Fruit fly (Drosophila melanogaster): ENCODE measurements around the gene CG33223.

Gene CG33223

dm6 chrX:8436656-8437284 is 46.9 kb downstream of the CG33223 start, which contains the start of gene CG1440 (continued):
- TF ChIP-seq Neu2 (GFP tag; optimal IDR thresholded peaks at IDR 0.05; ENCODE audit: borderline replicate concordance), result no peak
- no peak for TF ChIP-seq dan (GFP tag; IDR thresholded peaks at IDR 0.05)
- TF ChIP-seq Dp (GFP tag; optimal IDR thresholded peaks at IDR 0.05), result peak; percentile 62
- no peak for TF ChIP-seq Drgx (GFP tag; IDR thresholded peaks at IDR 0.05)
- no peak for TF ChIP-seq CG11093 (GFP tag; IDR thresholded peaks at IDR 0.05)
- TF ChIP-seq CG10462 (GFP tag; optimal IDR thresholded peaks at IDR 0.05), result no peak
- peak; percentile 29 for TF ChIP-seq CG15601 (tag; optimal IDR thresholded peaks at IDR 0.05)
- no peak for TF ChIP-seq CG10543 (GFP tag; optimal IDR thresholded peaks at IDR 0.05)
- TF ChIP-seq CG4820 (GFP tag; optimal IDR thresholded peaks at IDR 0.05), result no peak
- TF ChIP-seq CG9817 (tag; optimal IDR thresholded peaks at IDR 0.05), result no peak
- TF ChIP-seq zen (tag; optimal IDR thresholded peaks at IDR 0.05), result no peak
- TF ChIP-seq Mes4 (GFP tag; optimal IDR thresholded peaks at IDR 0.05), result peak; percentile 21
- no peak for TF ChIP-seq kah (GFP tag; optimal IDR thresholded peaks at IDR 0.05)
- no peak for TF ChIP-seq gce (GFP tag; IDR thresholded peaks at IDR 0.05)
- no peak for TF ChIP-seq Dip2 (GFP tag; IDR thresholded peaks at IDR 0.05)
- no peak for TF ChIP-seq Fer3 (tag; optimal IDR thresholded peaks at IDR 0.05)
- 0 out of 2 replicates have a peak, but pooled peaks have one; percentile 24 for TF ChIP-seq CG32767 (GFP tag; IDR thresholded peaks at IDR 0.05)
- TF ChIP-seq YL-1 (GFP tag; optimal IDR thresholded peaks at IDR 0.05), result peak; percentile 33
- TF ChIP-seq D19A (tag; optimal IDR thresholded peaks at IDR 0.05), result no peak
- no peak for TF ChIP-seq Hr51 (GFP tag; optimal IDR thresholded peaks at IDR 0.05)
- TF ChIP-seq CG7556 (GFP tag; optimal IDR thresholded peaks at IDR 0.05), result no peak
- no peak for TF ChIP-seq jigr1 (GFP tag; IDR thresholded peaks at IDR 0.05)
- TF ChIP-seq ro (GFP tag; IDR thresholded peaks at IDR 0.05), result no peak
- TF ChIP-seq nau (GFP tag; optimal IDR thresholded peaks at IDR 0.05), result no peak
- TF ChIP-seq Rx (GFP tag; IDR thresholded peaks at IDR 0.05), result no peak
- peak; percentile 28 for TF ChIP-seq pho (GFP tag; optimal IDR thresholded peaks at IDR 0.05)
- no peak for TF ChIP-seq sisA (GFP tag; IDR thresholded peaks at IDR 0.05)
- TF ChIP-seq crc (GFP tag; optimal IDR thresholded peaks at IDR 0.05), result no peak
- TF ChIP-seq CG17912 (GFP tag; optimal IDR thresholded peaks at IDR 0.05), result no peak
- TF ChIP-seq ara (GFP tag; IDR thresholded peaks at IDR 0.05), result no peak
- TF ChIP-seq Myb (GFP tag; optimal IDR thresholded peaks at IDR 0.05), result peak; percentile 43
- TF ChIP-seq CG3163 (GFP tag; optimal IDR thresholded peaks at IDR 0.05), result no peak
- peak; percentile 31 for TF ChIP-seq Ets65A (GFP tag)
- TF ChIP-seq br (optimal IDR thresholded peaks at IDR 0.05), result no peak
- no peak for TF ChIP-seq CG12744 (GFP tag; optimal IDR thresholded peaks at IDR 0.05)
- TF ChIP-seq nerfin-1 (tag; optimal IDR thresholded peaks at IDR 0.05), result peak; percentile 56
- no peak for TF ChIP-seq pum (GFP tag; optimal IDR thresholded peaks at IDR 0.05)
- TF ChIP-seq Scr (GFP tag; IDR thresholded peaks at IDR 0.05; ENCODE audit: partially characterized antibody), result no peak
- no peak for TF ChIP-seq ttk (GFP tag; IDR thresholded peaks at IDR 0.05)
- peak; percentile 24; the same call in 1 of the 2 replicates for TF ChIP-seq CG32532 (GFP tag; IDR thresholded peaks at IDR 0.05)
- peak; percentile 9 for TF ChIP-seq CG18476 (GFP tag; optimal IDR thresholded peaks at IDR 0.05)
- no peak for TF ChIP-seq Ravus (GFP tag; IDR thresholded peaks at IDR 0.05)
- TF ChIP-seq CG3726 (GFP tag; IDR thresholded peaks at IDR 0.05), result no peak
- TF ChIP-seq pfk (GFP tag; optimal IDR thresholded peaks at IDR 0.05), result no peak
- TF ChIP-seq chinmo (GFP tag; IDR thresholded peaks at IDR 0.05; ENCODE audit: partially characterized antibody), result no peak
- no peak for TF ChIP-seq Hsf (GFP tag; optimal IDR thresholded peaks at IDR 0.05)
- TF ChIP-seq jumu (GFP tag; optimal IDR thresholded peaks at IDR 0.05), result peak; percentile 20
- TF ChIP-seq HmgZ (tag; optimal IDR thresholded peaks at IDR 0.05), result peak; percentile 1
- no peak for TF ChIP-seq tio (GFP tag; optimal IDR thresholded peaks at IDR 0.05)
- no peak for TF ChIP-seq NK7.1 (GFP tag; optimal IDR thresholded peaks at IDR 0.05)
- no peak for TF ChIP-seq B-H1 (GFP tag; IDR thresholded peaks at IDR 0.05)
- no peak for TF ChIP-seq z (GFP tag; IDR thresholded peaks at IDR 0.05)
